Fruit fly (Drosophila melanogaster) whole organism, embryonic: ENCODE results near the gene MRG15.

Experiments used
- ATbp ChIP-seq: fragments of 200-800 bp; sonication (Bioruptor generic); optimal IDR thresholded peaks from 2 replicates; lab custom pipeline; 2017; ENCODE audit warnings: missing biosample characterization, mild to moderate bottlenecking, missing genetic modification characterization, missing genetic modification reagents
- Aef1 ChIP-seq: fragments of 200-800 bp; sonication (Bioruptor generic); IDR thresholded peaks from 3 replicates; pipeline ENCODE4 v1.3.6; 2022; ENCODE audit warnings: missing biosample characterization, missing genetic modification characterization
- Awh ChIP-seq: fragments of 200-800 bp; sonication (Bioruptor generic); IDR thresholded peaks from 2 replicates; pipeline ENCODE4, ENCODE4 v1.3.6; 2022; ENCODE audit warnings: missing biosample characterization, missing genetic modification characterization
- Bgb ChIP-seq: fragments of 200-800 bp; sonication (Bioruptor generic); IDR thresholded peaks from 2 replicates; pipeline ENCODE4 v1.3.6; 2022; ENCODE audit warnings: missing biosample characterization, missing genetic modification characterization; ENCODE audit not compliant: partially characterized antibody
- CG10147 ChIP-seq: fragments of 200-800 bp; sonication (Bioruptor generic); optimal IDR thresholded peaks from 2 replicates; lab custom pipeline; 2019; ENCODE audit warnings: missing biosample characterization, mild to moderate bottlenecking, missing genetic modification characterization, moderate library complexity
- CG1024 ChIP-seq: fragments of 200-800 bp; sonication (Bioruptor generic); IDR thresholded peaks from 2 replicates; pipeline ENCODE4 v1.3.6; 2022; ENCODE audit warnings: missing biosample characterization, missing genetic modification characterization
- CG10274 ChIP-seq: fragments of 200-800 bp; sonication (Bioruptor generic); optimal IDR thresholded peaks from 3 replicates; lab custom pipeline; 2017; ENCODE audit warnings: missing biosample characterization, mild to moderate bottlenecking, missing genetic modification characterization
- CG11093 ChIP-seq: fragments of 200-800 bp; sonication (Bioruptor generic); IDR thresholded peaks from 3 replicates; pipeline ENCODE4 v1.3.6; 2022; ENCODE audit warnings: missing biosample characterization, missing genetic modification characterization
- CG12155 ChIP-seq: fragments of 200-800 bp; sonication (Bioruptor generic); optimal IDR thresholded peaks from 3 replicates; lab custom pipeline; 2016; ENCODE audit warnings: missing biosample characterization, missing genetic modification characterization
- CG12659 ChIP-seq: fragments of 200-800 bp; sonication (Bioruptor generic); optimal IDR thresholded peaks from 3 replicates; lab custom pipeline; 2017; ENCODE audit warnings: mild to moderate bottlenecking, missing biosample characterization, missing genetic modification reagents, missing genetic modification characterization
- CG12769 ChIP-seq: fragments of 200-800 bp; sonication (Bioruptor generic); optimal IDR thresholded peaks from 2 replicates; lab custom pipeline; 2019; ENCODE audit warnings: missing biosample characterization, mild to moderate bottlenecking, missing genetic modification characterization, moderate library complexity
- CG13123 ChIP-seq: fragments of 200-800 bp; sonication (Bioruptor generic); optimal IDR thresholded peaks from 2 replicates; lab custom pipeline; 2016; ENCODE audit warnings: missing biosample characterization, missing genetic modification characterization
- CG14667 ChIP-seq: fragments of 200-800 bp; sonication (Bioruptor generic); IDR thresholded peaks from 2 replicates; pipeline ENCODE4 v1.3.6; 2022; ENCODE audit warnings: missing biosample characterization, missing genetic modification characterization
- CG17829 ChIP-seq: fragments of 200-800 bp; optimal IDR thresholded peaks from 2 replicates; lab custom pipeline; 2019; ENCODE audit warnings: missing biosample characterization, mild to moderate bottlenecking, missing genetic modification characterization, moderate library complexity
- CG32532 ChIP-seq: fragments of 200-800 bp; sonication (Bioruptor generic); IDR thresholded peaks from 2 replicates; pipeline ENCODE4 v1.3.6; 2022; ENCODE audit warnings: missing biosample characterization, missing genetic modification characterization
- CG33557 ChIP-seq: fragments of 200-800 bp; sonication (Bioruptor generic); optimal IDR thresholded peaks from 2 replicates; lab custom pipeline; 2019; ENCODE audit warnings: missing biosample characterization, mild to moderate bottlenecking, missing genetic modification characterization, moderate library complexity
- CG34376 ChIP-seq: fragments of 200-800 bp; sonication (Bioruptor generic); optimal IDR thresholded peaks from 2 replicates; lab custom pipeline; 2018; ENCODE audit warnings: missing biosample characterization, mild to moderate bottlenecking, missing genetic modification characterization
- CG4282 ChIP-seq: fragments of 200-800 bp; sonication (Bioruptor generic); optimal IDR thresholded peaks from 2 replicates; lab custom pipeline; 2016; ENCODE audit warnings: missing biosample characterization, missing genetic modification characterization
- CG4328 ChIP-seq: fragments of 200-800 bp; sonication (Bioruptor generic); optimal IDR thresholded peaks from 3 replicates; lab custom pipeline; 2017; ENCODE audit warnings: missing biosample characterization, missing genetic modification reagents, missing genetic modification characterization
- CG43689 ChIP-seq: fragments of 200-800 bp; sonication (Bioruptor generic); IDR thresholded peaks from 2 replicates; pipeline ENCODE4 v1.3.6; 2022; ENCODE audit warnings: missing biosample characterization, missing genetic modification characterization
- CG4404 ChIP-seq: fragments of 200-800 bp; sonication (Bioruptor generic); IDR thresholded peaks from 2 replicates; pipeline ENCODE4 v1.3.6; 2022; ENCODE audit warnings: missing biosample characterization, missing genetic modification characterization
- CG4424 ChIP-seq: fragments of 200-800 bp; sonication (Bioruptor generic); optimal IDR thresholded peaks from 3 replicates; lab custom pipeline; 2016; ENCODE audit warnings: missing biosample characterization, missing genetic modification characterization
- CG8944 ChIP-seq: fragments of 200-800 bp; sonication (Bioruptor generic); optimal IDR thresholded peaks from 3 replicates; lab custom pipeline; 2016; ENCODE audit warnings: missing biosample characterization, missing genetic modification characterization
- CrebB ChIP-seq: fragments of 200-800 bp; sonication (Bioruptor generic); optimal IDR thresholded peaks from 3 replicates; lab custom pipeline; 2018; ENCODE audit warnings: missing biosample characterization, mild to moderate bottlenecking, missing genetic modification characterization
- D19A ChIP-seq: fragments of 200-800 bp; optimal IDR thresholded peaks from 3 replicates; lab custom pipeline; 2019; ENCODE audit warnings: missing biosample characterization, mild to moderate bottlenecking, missing genetic modification characterization, moderate library complexity
- Deaf1 ChIP-seq: fragments of 200-800 bp; optimal IDR thresholded peaks from 3 replicates; lab custom pipeline; 2019; ENCODE audit warnings: missing biosample characterization, mild to moderate bottlenecking, missing genetic modification characterization, moderate library complexity
- Drgx ChIP-seq: fragments of 200-800 bp; sonication (Bioruptor generic); IDR thresholded peaks from 2 replicates; pipeline ENCODE4 v1.3.6; 2022; ENCODE audit warnings: missing biosample characterization, missing genetic modification characterization
- Eip74EF ChIP-seq, 2 experiments: fragments of 200-800 bp in 1 of 2; fragments of >200 bp in 1 of 2; sonication (Bioruptor generic) in 1 of 2; optimal IDR thresholded peaks; 2 replicates each; lab custom pipeline; 2017 to 2019; ENCODE audit warnings: missing biosample characterization in 2 of 2, missing genetic modification characterization in 2 of 2, mild to moderate bottlenecking in 1 of 2, moderate library complexity in 1 of 2
- Fer1 ChIP-seq: fragments of 200-800 bp; sonication (Bioruptor generic); optimal IDR thresholded peaks from 2 replicates; lab custom pipeline; 2017; ENCODE audit warnings: missing biosample characterization, mild to moderate bottlenecking, missing genetic modification characterization
- Hmx ChIP-seq: fragments of 200-800 bp; sonication (Bioruptor generic); optimal IDR thresholded peaks from 2 replicates; lab custom pipeline; 2016; ENCODE audit warnings: missing biosample characterization, missing genetic modification characterization
- Lim3 ChIP-seq: fragments of 200-800 bp; sonication (Bioruptor generic); IDR thresholded peaks from 2 replicates; pipeline ENCODE4 v1.3.6; 2022; ENCODE audit warnings: missing biosample characterization, missing genetic modification characterization
- Opbp ChIP-seq: fragments of 200-800 bp; sonication (Bioruptor generic); IDR thresholded peaks from 3 replicates; pipeline ENCODE4 v1.3.6; 2022; ENCODE audit warnings: missing biosample characterization, missing genetic modification characterization; ENCODE audit not compliant: partially characterized antibody
- ase ChIP-seq: fragments of 200-800 bp; sonication (Bioruptor generic); IDR thresholded peaks from 3 replicates; pipeline ENCODE4 v1.3.6; 2022; ENCODE audit warnings: missing biosample characterization, missing genetic modification characterization
- bsh ChIP-seq, 2 experiments: fragments of 200-800 bp; sonication (Bioruptor generic); optimal IDR thresholded peaks; 2 replicates each; lab custom pipeline; 2017 to 2018; ENCODE audit warnings: mild to moderate bottlenecking in 2 of 2, missing biosample characterization in 2 of 2, missing genetic modification characterization in 2 of 2, moderate library complexity in 1 of 2
- btn ChIP-seq: fragments of 200-800 bp; sonication (Bioruptor generic); optimal IDR thresholded peaks from 2 replicates; lab custom pipeline; 2016; ENCODE audit warnings: missing biosample characterization, missing genetic modification characterization
- cas ChIP-seq: fragments of 200-800 bp; sonication (Bioruptor generic); IDR thresholded peaks from 2 replicates; pipeline ENCODE4 v1.3.6; 2022; ENCODE audit warnings: missing biosample characterization, missing genetic modification characterization
- crp ChIP-seq, 2 experiments: fragments of 200-800 bp; sonication (Bioruptor generic); optimal IDR thresholded peaks; 2 replicates in 1 of 2; 3 replicates in 1 of 2; lab custom pipeline; 2017; ENCODE audit warnings: missing biosample characterization in 2 of 2, missing genetic modification characterization in 2 of 2, mild to moderate bottlenecking in 1 of 2, moderate library complexity in 1 of 2
- dysf ChIP-seq: fragments of 200-800 bp; sonication (Bioruptor generic); IDR thresholded peaks from 3 replicates; pipeline ENCODE4 v1.3.6; 2022; ENCODE audit warnings: missing biosample characterization, missing genetic modification characterization
- en ChIP-seq: fragments of 200-800 bp; sonication (Bioruptor generic); optimal IDR thresholded peaks from 2 replicates; lab custom pipeline; 2016; ENCODE audit warnings: missing biosample characterization, missing genetic modification characterization
- ewg ChIP-seq: fragments of 200-800 bp; sonication (Bioruptor generic); optimal IDR thresholded peaks from 3 replicates; lab custom pipeline; 2017; ENCODE audit warnings: mild to moderate bottlenecking, missing biosample characterization, missing genetic modification reagents, missing genetic modification characterization
- gcm ChIP-seq: fragments of 200-800 bp; sonication (Bioruptor generic); optimal IDR thresholded peaks from 2 replicates; lab custom pipeline; 2019; ENCODE audit warnings: missing biosample characterization, mild to moderate bottlenecking, missing genetic modification characterization, moderate library complexity
- kay ChIP-seq: fragments of 200-800 bp; sonication (Bioruptor generic); optimal IDR thresholded peaks from 2 replicates; lab custom pipeline; 2016; ENCODE audit warnings: missing biosample characterization, missing genetic modification characterization
- mam ChIP-seq: fragments of 200-800 bp; sonication (Bioruptor generic); optimal IDR thresholded peaks from 3 replicates; lab custom pipeline; 2016; ENCODE audit warnings: missing biosample characterization, missing genetic modification characterization
- nmo ChIP-seq: fragments of 200-800 bp; sonication (Bioruptor generic); optimal IDR thresholded peaks from 2 replicates; lab custom pipeline; 2018; ENCODE audit warnings: missing biosample characterization, mild to moderate bottlenecking, missing genetic modification characterization, moderate library complexity
- org-1 ChIP-seq: fragments of 200-800 bp; sonication (Bioruptor generic); optimal IDR thresholded peaks from 2 replicates; lab custom pipeline; 2017; ENCODE audit warnings: missing biosample characterization, missing genetic modification characterization
- pho ChIP-seq: fragments of 200-800 bp; sonication (Bioruptor generic); optimal IDR thresholded peaks from 2 replicates; lab custom pipeline; 2016; ENCODE audit warnings: missing biosample characterization, missing genetic modification characterization
- pzg ChIP-seq: fragments of 200-800 bp; sonication (Bioruptor generic); optimal IDR thresholded peaks from 3 replicates; lab custom pipeline; 2018; ENCODE audit warnings: missing biosample characterization, mild to moderate bottlenecking, missing genetic modification characterization, moderate library complexity
- salm ChIP-seq: fragments of 200-800 bp; sonication (Bioruptor generic); optimal IDR thresholded peaks from 2 replicates; lab custom pipeline; 2018; ENCODE audit warnings: missing biosample characterization, mild to moderate bottlenecking, missing genetic modification characterization
- so ChIP-seq: fragments of 200-800 bp; sonication (Bioruptor generic); IDR thresholded peaks from 3 replicates; pipeline ENCODE4 v1.3.6; 2022; ENCODE audit warnings: missing biosample characterization, missing genetic modification characterization

Gene MRG15

dm6 chr3R:15319912-15320746 lies 42.2 kb upstream of the MRG15 start, which contains the start of the genes CG6276 and CG44040:
TSS of gene CG6276 (minus strand) at chr3R:15320069.
TSS of gene CG44040 (plus strand) at chr3R:15320378.
- TF ChIP-seq Deaf1 (tag; lab: Kevin White, UChicago) (no peak), nmo (GFP tag; lab: Kevin White, UChicago) (peak; percentile 34), CG43689 (GFP tag; lab: Robert Waterston, UW) (peak; percentile 43; the same call in 1 of the 2 replicates), CG13123 (GFP tag; lab: Kevin White, UChicago) (no peak), salm (tag; lab: Kevin White, UChicago) (no peak), CG12155 (GFP tag; lab: Kevin White, UChicago) (peak; percentile 5), dysf (peak; percentile 45; the same call in 1 of the 3 replicates), CG14667 (GFP tag; lab: Robert Waterston, UW) (no peak), CG4404 (peak; percentile 34; the same call in 1 of the 2 replicates), D19A (peak; percentile 22), Aef1 (no peak), CG10274 (GFP tag; lab: Kevin White, UChicago) (peak; percentile 47), CG10147 (GFP tag; lab: Kevin White, UChicago) (peak; percentile 32), CG32532 (peak; percentile 68), en (GFP tag; lab: Kevin White, UChicago) (peak; percentile 16), btn (GFP tag; lab: Kevin White, UChicago) (no peak), org-1 (peak; percentile 13), bsh (GFP tag; optimal IDR thresholded peaks at IDR 0.05; lab: Kevin White, UChicago) (peak in 1 of 2 experiments; percentile 58), CG33557 (GFP tag; lab: Kevin White, UChicago) (no peak), pzg (GFP tag; lab: Kevin White, UChicago) (peak; percentile 28), CG17829 (tag; lab: Kevin White, UChicago) (peak; percentile 18), gcm (peak; percentile 40), kay (no peak), CG11093 (GFP tag; lab: Robert Waterston, UW) (no peak), cas (GFP tag; lab: Robert Waterston, UW) (no peak), CG4424 (GFP tag; lab: Kevin White, UChicago) (peak; percentile 40), CG4328 (GFP tag; lab: Kevin White, UChicago) (no peak), Hmx (no peak), Bgb (GFP tag; lab: Robert Waterston, UW) (no peak; the same call in 1 of the 2 replicates), CrebB (tag; lab: Kevin White, UChicago) (no peak), so (GFP tag; lab: Robert Waterston, UW) (no peak), mam (GFP tag; lab: Kevin White, UChicago) (peak; percentile 26), CG1024 (no peak), Fer1 (GFP tag; lab: Kevin White, UChicago) (peak; percentile 55), CG34376 (GFP tag; lab: Kevin White, UChicago) (peak; percentile 58), pho (GFP tag; lab: Kevin White, UChicago) (peak; percentile 69), ewg (GFP tag; lab: Kevin White, UChicago) (no peak), CG4282 (GFP tag; lab: Kevin White, UChicago) (no peak), crp (GFP tag; optimal IDR thresholded peaks at IDR 0.05; lab: Kevin White, UChicago) (no peak), Awh (GFP tag; lab: Robert Waterston, UW) (peak; percentile 39; the same call in 1 of the 2 replicates), Drgx (GFP tag; lab: Robert Waterston, UW) (peak; percentile 64), Eip74EF (GFP tag; optimal IDR thresholded peaks at IDR 0.05; lab: Kevin White, UChicago) (no peak), ATbp (peak; percentile 36), Lim3 (GFP tag; lab: Robert Waterston, UW) (no peak), ase (peak; percentile 10; the same call in 1 of the 3 replicates), CG12659 (peak; percentile 37), Opbp (GFP tag; lab: Robert Waterston, UW) (no peak), CG8944 (peak; percentile 13), CG12769 (tag; lab: Kevin White, UChicago) (peak; percentile 71)
